Worm (Caenorhabditis elegans): Measurements from ENCODE around the gene F41C3.8.

DNA sequence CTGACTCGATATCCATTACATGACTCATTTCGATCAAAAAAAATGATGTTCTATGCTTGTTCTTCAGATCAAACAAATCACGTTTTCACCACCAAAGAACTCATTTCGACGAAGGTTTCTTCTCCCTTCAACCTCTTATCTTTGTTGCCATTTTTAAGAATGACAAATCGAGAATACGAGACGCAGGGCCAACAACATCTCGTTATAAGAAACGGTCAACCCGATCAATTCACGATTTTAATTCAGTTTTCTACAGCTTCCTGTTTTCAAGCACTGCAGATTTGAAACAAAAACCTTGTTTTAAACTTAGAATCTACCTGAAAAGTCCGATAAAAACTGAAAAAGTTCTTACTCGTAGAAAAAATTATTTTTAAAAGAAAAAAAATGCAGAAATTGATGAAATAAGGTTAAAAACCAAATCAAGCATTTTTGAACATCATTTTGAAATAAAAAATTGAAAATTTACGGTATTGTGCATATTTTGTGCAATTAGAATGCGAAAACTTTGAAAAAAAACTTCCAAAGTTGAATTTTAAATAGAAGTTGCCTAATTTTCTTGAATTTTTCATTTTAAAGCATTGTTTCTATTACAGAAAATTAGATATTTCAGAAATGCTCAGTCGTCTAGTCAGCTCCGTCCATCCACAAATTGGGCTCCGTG, 25.8 kb downstream of the F41C3.8 start, which contains the start of gene acs-11:
- TF ChIP-seq pqm-1 (tag; optimal IDR thresholded peaks at IDR 0.05) (no peak), unc-62 (GFP tag; optimal IDR thresholded peaks at IDR 0.05) (no peak), egl-27 (tag; optimal IDR thresholded peaks at IDR 0.05) (no peak), lir-3 (tag; optimal IDR thresholded peaks at IDR 0.05; ENCODE audit: poor library complexity) (no peak)
